Worm (Caenorhabditis elegans) whole organism, L1 larva: ENCODE measurements around the gene C15H11.1.

Experiments used
- C16A3.4 ChIP-seq: fragments of 150-350 bp; optimal IDR thresholded peaks from 2 replicates; lab custom pipeline; 2014; ENCODE audit warnings: missing biosample characterization, missing genetic modification characterization
- C34B4.2 ChIP-seq: sonication (generic microtip); optimal IDR thresholded peaks from 2 replicates; lab custom pipeline; 2017; ENCODE audit warnings: mild to moderate bottlenecking, missing genetic modification characterization, missing compliant biosample characterization
- F16B12.6 ChIP-seq: fragments of 150-350 bp; optimal IDR thresholded peaks from 2 replicates; lab custom pipeline; 2014; ENCODE audit warnings: missing biosample characterization, missing genetic modification characterization
- Y116A8C.19 ChIP-seq: sonication (generic microtip); optimal IDR thresholded peaks from 2 replicates; lab custom pipeline; 2016; ENCODE audit warnings: missing compliant biosample characterization, missing genetic modification characterization, borderline replicate concordance
- aly-2 ChIP-seq: fragments of 150-350 bp; optimal IDR thresholded peaks from 2 replicates; lab custom pipeline; 2014; ENCODE audit warnings: missing biosample characterization, missing genetic modification characterization
- ama-1 ChIP-seq: fragments of 150-350 bp; optimal IDR thresholded peaks from 2 replicates; lab custom pipeline; 2014
- blmp-1 ChIP-seq: fragments of 150-350 bp; optimal IDR thresholded peaks from 2 replicates; lab custom pipeline; 2014; ENCODE audit warnings: missing biosample characterization, missing genetic modification characterization
- ceh-63 ChIP-seq: fragments of 200-800 bp; sonication (Bioruptor generic); optimal IDR thresholded peaks from 2 replicates; lab custom pipeline; 2018; ENCODE audit warnings: mild to moderate bottlenecking, missing genetic modification characterization, missing compliant biosample characterization
- ceh-8 ChIP-seq: fragments of 200-800 bp; sonication (Bioruptor generic); optimal IDR thresholded peaks from 2 replicates; lab custom pipeline; 2018; ENCODE audit warnings: mild to moderate bottlenecking, missing genetic modification characterization, moderate library complexity, missing compliant biosample characterization
- ceh-88 ChIP-seq: fragments of 200-800 bp; sonication (Bioruptor generic); IDR thresholded peaks from 2 replicates; pipeline ENCODE4 v1.3.6; 2022; ENCODE audit warnings: missing genetic modification characterization, missing compliant biosample characterization
- ceh-90 ChIP-seq: sonication (generic microtip); optimal IDR thresholded peaks from 2 replicates; lab custom pipeline; 2016; ENCODE audit warnings: missing genetic modification characterization, missing compliant biosample characterization
- dpl-1 ChIP-seq, 3 experiments: fragments of 150-350 bp in 2 of 3; sonication (generic microtip) in 1 of 3; optimal IDR thresholded peaks; 2 replicates each; lab custom pipeline; 2014 to 2017; ENCODE audit warnings: missing biosample characterization in 3 of 3, missing genetic modification characterization in 3 of 3, missing genetic modification reagents in 3 of 3
- dsc-1 ChIP-seq: sonication (generic microtip); optimal IDR thresholded peaks from 2 replicates; lab custom pipeline; 2016; ENCODE audit warnings: mild to moderate bottlenecking, missing genetic modification characterization, missing compliant biosample characterization
- efl-1 ChIP-seq, 4 experiments: fragments of 150-350 bp; optimal IDR thresholded peaks in 3 of 4; peaks in 1 of 4; 1 replicate in 1 of 4; 2 replicates in 3 of 4; lab custom pipeline; 2014; ENCODE audit warnings: missing biosample characterization in 2 of 4, missing genetic modification characterization in 2 of 4, missing genetic modification reagents in 2 of 4
- elt-2 ChIP-seq: sonication (generic microtip); optimal IDR thresholded peaks from 2 replicates; lab custom pipeline; 2016; ENCODE audit warnings: missing genetic modification characterization, mild to moderate bottlenecking, inconsistent platforms, missing compliant biosample characterization, missing genetic modification reagents
- elt-3 ChIP-seq, 6 experiments: fragments of 150-350 bp in 1 of 6; sonication (generic microtip); optimal IDR thresholded peaks; 2 replicates each; lab custom pipeline; 2017 to 2018; ENCODE audit warnings: missing biosample characterization in 6 of 6, missing genetic modification characterization in 6 of 6, inconsistent platforms in 1 of 6
- ets-5 ChIP-seq: fragments of 200-800 bp; sonication (Bioruptor generic); IDR thresholded peaks from 2 replicates; pipeline ENCODE4 v1.3.6; 2022; ENCODE audit warnings: missing genetic modification characterization, missing compliant biosample characterization
- fkh-10 ChIP-seq: sonication (generic microtip); optimal IDR thresholded peaks from 2 replicates; lab custom pipeline; 2017; ENCODE audit warnings: missing biosample characterization, missing genetic modification reagents, missing genetic modification characterization
- fkh-4 ChIP-seq: sonication (generic microtip); optimal IDR thresholded peaks from 2 replicates; lab custom pipeline; 2016; ENCODE audit warnings: missing compliant biosample characterization, missing genetic modification characterization, borderline replicate concordance
- fos-1 ChIP-seq: fragments of 150-350 bp; optimal IDR thresholded peaks from 2 replicates; lab custom pipeline; 2014; ENCODE audit warnings: missing biosample characterization, missing genetic modification characterization
- hlh-4 ChIP-seq: sonication (generic microtip); optimal IDR thresholded peaks from 2 replicates; lab custom pipeline; 2016; ENCODE audit warnings: mild to moderate bottlenecking, missing genetic modification characterization, missing compliant biosample characterization
- irx-1 ChIP-seq: sonication (generic microtip); optimal IDR thresholded peaks from 2 replicates; lab custom pipeline; 2016; ENCODE audit warnings: missing genetic modification characterization, missing compliant biosample characterization
- jun-1 ChIP-seq: fragments of 150-350 bp; optimal IDR thresholded peaks from 2 replicates; lab custom pipeline; 2014; ENCODE audit warnings: missing biosample characterization, missing genetic modification reagents, missing genetic modification characterization
- lin-13 ChIP-seq: fragments of 150-350 bp; optimal IDR thresholded peaks from 2 replicates; lab custom pipeline; 2014; ENCODE audit warnings: missing biosample characterization, missing genetic modification reagents, missing genetic modification characterization
- lin-14 ChIP-seq: fragments of 200-800 bp; sonication (Bioruptor generic); optimal IDR thresholded peaks from 2 replicates; lab custom pipeline; 2018; ENCODE audit warnings: mild to moderate bottlenecking, missing genetic modification characterization, moderate library complexity, missing compliant biosample characterization
- mdl-1 ChIP-seq, 2 experiments: fragments of 150-350 bp; optimal IDR thresholded peaks; 2 replicates each; lab custom pipeline; 2014 to 2017; ENCODE audit warnings: missing biosample characterization in 2 of 2, missing genetic modification characterization in 2 of 2, inconsistent platforms in 1 of 2
- mep-1 ChIP-seq: fragments of 150-350 bp; optimal IDR thresholded peaks from 2 replicates; lab custom pipeline; 2014; ENCODE audit warnings: missing biosample characterization, missing genetic modification characterization
- nhr-11 ChIP-seq: fragments of 150-350 bp; optimal IDR thresholded peaks from 2 replicates; lab custom pipeline; 2014; ENCODE audit warnings: missing biosample characterization, missing genetic modification characterization
- nhr-19 ChIP-seq: fragments of 200-800 bp; sonication (Bioruptor generic); conservative IDR thresholded peaks from 2 replicates; pipeline ENCODE4 v1.3.6; 2022; ENCODE audit warnings: missing genetic modification characterization, missing compliant biosample characterization
- nhr-71 ChIP-seq: sonication (generic microtip); optimal IDR thresholded peaks from 2 replicates; lab custom pipeline; 2016; ENCODE audit warnings: mild to moderate bottlenecking, missing genetic modification characterization, moderate library complexity, missing compliant biosample characterization
- nhr-76 ChIP-seq: sonication (generic microtip); optimal IDR thresholded peaks from 2 replicates; lab custom pipeline; 2017; ENCODE audit warnings: missing biosample characterization, missing genetic modification characterization
- nhr-84 ChIP-seq: sonication (generic microtip); optimal IDR thresholded peaks from 2 replicates; lab custom pipeline; 2017; ENCODE audit warnings: missing biosample characterization, missing genetic modification characterization
- nhr-85 ChIP-seq: sonication (generic microtip); peaks from one replicate; lab custom pipeline; 2016; ENCODE audit warnings: missing genetic modification characterization, inconsistent platforms, missing compliant biosample characterization
- pag-3 ChIP-seq: sonication (generic microtip); optimal IDR thresholded peaks from 2 replicates; lab custom pipeline; 2017; ENCODE audit warnings: missing genetic modification characterization, mild to moderate bottlenecking, missing compliant biosample characterization, antibody characterized with exemption, borderline replicate concordance; ENCODE audit not compliant: insufficient read depth
- pax-3 ChIP-seq: fragments of 200-800 bp; sonication (Bioruptor generic); optimal IDR thresholded peaks from 2 replicates; lab custom pipeline; 2018; ENCODE audit warnings: mild to moderate bottlenecking, missing genetic modification characterization, moderate library complexity, missing compliant biosample characterization
- pqm-1 ChIP-seq: sonication (generic microtip); optimal IDR thresholded peaks from 3 replicates; lab custom pipeline; 2017; ENCODE audit warnings: missing biosample characterization, missing genetic modification characterization
- snu-23 ChIP-seq: sonication (generic microtip); optimal IDR thresholded peaks from 2 replicates; lab custom pipeline; 2016; ENCODE audit warnings: missing genetic modification characterization, missing compliant biosample characterization
- sox-4 ChIP-seq: sonication (generic microtip); optimal IDR thresholded peaks from 2 replicates; lab custom pipeline; 2016; ENCODE audit warnings: missing genetic modification characterization, missing compliant biosample characterization
- tlp-1 ChIP-seq: fragments of 150-350 bp; optimal IDR thresholded peaks from 2 replicates; lab custom pipeline; 2014; ENCODE audit warnings: missing biosample characterization, missing genetic modification characterization
- unc-30 ChIP-seq: sonication (generic microtip); optimal IDR thresholded peaks from 2 replicates; lab custom pipeline; 2017; ENCODE audit warnings: missing biosample characterization, missing genetic modification characterization
- unc-86 ChIP-seq: sonication (generic microtip); optimal IDR thresholded peaks from 2 replicates; lab custom pipeline; 2016; ENCODE audit warnings: missing genetic modification characterization, missing compliant biosample characterization
- xbp-1 ChIP-seq: sonication (generic microtip); optimal IDR thresholded peaks from 2 replicates; lab custom pipeline; 2016; ENCODE audit warnings: missing genetic modification characterization, missing compliant biosample characterization

Gene C15H11.1

DNA sequence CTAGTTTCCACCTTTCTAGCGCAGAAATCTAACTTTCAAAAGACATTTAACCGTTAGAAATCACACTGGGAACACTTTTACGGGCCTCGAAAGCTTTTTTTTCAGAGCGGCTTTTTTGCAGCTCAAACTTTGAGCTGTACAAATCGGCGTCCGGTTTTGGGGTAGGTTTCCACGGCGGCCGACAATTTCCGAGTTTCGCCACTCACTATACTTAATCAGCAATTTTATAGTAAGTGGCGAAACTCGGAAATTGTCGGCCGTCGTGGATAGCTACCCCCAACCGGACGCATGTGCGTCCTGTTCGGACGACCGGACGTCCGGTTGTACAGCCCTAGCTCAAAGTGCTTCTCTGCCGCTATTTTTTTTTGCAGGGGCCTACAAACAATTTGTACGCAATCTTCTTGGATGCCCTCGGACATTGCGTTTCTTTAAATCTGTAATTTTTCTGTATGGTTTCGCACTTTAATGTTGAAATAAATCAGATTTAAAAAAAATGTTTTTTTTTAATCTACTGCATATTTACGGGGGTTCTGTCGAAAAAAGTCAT lies 2.6 kb downstream of the C15H11.1 start:
- no peak for TF ChIP-seq efl-1 (optimal IDR thresholded peaks at IDR 0.05; lab: Kevin White, UChicago)
- no peak for TF ChIP-seq efl-1 (GFP tag; optimal IDR thresholded peaks at IDR 0.05 in 1 of 2; lab: Kevin White, UChicago)
- no peak for TF ChIP-seq irx-1 (tag; lab: Kevin White, UChicago)
- no peak for TF ChIP-seq jun-1 (tag; lab: Kevin White, UChicago)
- no peak for TF ChIP-seq lin-13
- TF ChIP-seq sox-4 (tag; lab: Kevin White, UChicago), result no peak
- TF ChIP-seq nhr-84 (tag; lab: Kevin White, UChicago), result no peak
- TF ChIP-seq pqm-1, result no peak
- no peak for TF ChIP-seq C34B4.2 (tag; lab: Kevin White, UChicago)
- no peak for TF ChIP-seq unc-86 (tag; lab: Kevin White, UChicago)
- TF ChIP-seq nhr-19 (GFP tag; lab: Robert Waterston, UW), result no peak
- no peak for TF ChIP-seq ets-5 (GFP tag; lab: Robert Waterston, UW)
- TF ChIP-seq lin-14 (GFP tag; lab: Kevin White, UChicago), result no peak
- TF ChIP-seq fkh-4 (tag; lab: Kevin White, UChicago), result no peak
- TF ChIP-seq nhr-11 (tag; lab: Kevin White, UChicago), result no peak
- no peak for TF ChIP-seq mep-1 (tag; lab: Kevin White, UChicago)
- TF ChIP-seq fos-1, result no peak
- TF ChIP-seq C16A3.4 (tag; lab: Kevin White, UChicago), result no peak
- no peak for TF ChIP-seq ceh-88 (GFP tag; lab: Robert Waterston, UW)
- no peak for TF ChIP-seq ceh-63 (GFP tag; lab: Kevin White, UChicago)
- no peak for TF ChIP-seq dpl-1 (GFP tag; optimal IDR thresholded peaks at IDR 0.05; lab: Kevin White, UChicago)

ce11 chrV:14405647-14406046 lies 12.0 kb downstream of the C15H11.1 start:
- TF ChIP-seq nhr-71 (tag; lab: Kevin White, UChicago), result peak; percentile 11
- TF ChIP-seq dsc-1, result no peak
- TF ChIP-seq hlh-4, result no peak
- peak; percentile 90 for TF ChIP-seq ceh-8
- no peak for TF ChIP-seq fos-1
- no peak for TF ChIP-seq blmp-1 (tag; lab: Kevin White, UChicago)
- no peak for TF ChIP-seq mdl-1 (tag; optimal IDR thresholded peaks at IDR 0.05; lab: Kevin White, UChicago)
- peak; percentile 5 for TF ChIP-seq pax-3 (tag; lab: Kevin White, UChicago)
- TF ChIP-seq nhr-85 (tag; lab: Kevin White, UChicago), result no peak
- TF ChIP-seq ceh-63 (GFP tag; lab: Kevin White, UChicago), result no peak
- no peak for TF ChIP-seq nhr-76 (tag; lab: Kevin White, UChicago)
- TF ChIP-seq F16B12.6 (tag; lab: Kevin White, UChicago), result no peak
- no peak for TF ChIP-seq unc-86 (tag; lab: Kevin White, UChicago)
- TF ChIP-seq elt-3 (tag; optimal IDR thresholded peaks at IDR 0.05; lab: Kevin White, UChicago), result no peak
- no peak for TF ChIP-seq snu-23 (GFP tag; lab: Kevin White, UChicago)
- TF ChIP-seq lin-14 (GFP tag; lab: Kevin White, UChicago), result peak; percentile 48
- no peak for TF ChIP-seq aly-2 (tag; lab: Kevin White, UChicago)
- no peak for TF ChIP-seq ama-1 (lab: Kevin White, UChicago)
- TF ChIP-seq C16A3.4 (tag; lab: Kevin White, UChicago), result no peak
- TF ChIP-seq Y116A8C.19 (tag; lab: Kevin White, UChicago), result no peak

ce11 chrV:14408774-14409173 lies 15.2 kb downstream of the C15H11.1 start, which contains the start of gene gnrr-2:
Gene gnrr-2 (plus strand): TSS chrV:14409074.
- TF ChIP-seq fkh-10 (GFP tag; lab: Kevin White, UChicago) (no peak), C34B4.2 (tag; lab: Kevin White, UChicago) (no peak), ceh-88 (GFP tag; lab: Robert Waterston, UW) (no peak), pag-3 (no peak), tlp-1 (tag; lab: Kevin White, UChicago) (no peak), xbp-1 (tag; lab: Kevin White, UChicago) (no peak), ceh-90 (tag; lab: Kevin White, UChicago) (no peak), ama-1 (lab: Kevin White, UChicago) (no peak), pax-3 (tag; lab: Kevin White, UChicago) (no peak), unc-30 (no peak), elt-2 (tag; lab: Kevin White, UChicago) (no peak)
